Worm (Caenorhabditis elegans): ENCODE data around the gene F28F9.2.

The F28F9.2 gene

DNA sequence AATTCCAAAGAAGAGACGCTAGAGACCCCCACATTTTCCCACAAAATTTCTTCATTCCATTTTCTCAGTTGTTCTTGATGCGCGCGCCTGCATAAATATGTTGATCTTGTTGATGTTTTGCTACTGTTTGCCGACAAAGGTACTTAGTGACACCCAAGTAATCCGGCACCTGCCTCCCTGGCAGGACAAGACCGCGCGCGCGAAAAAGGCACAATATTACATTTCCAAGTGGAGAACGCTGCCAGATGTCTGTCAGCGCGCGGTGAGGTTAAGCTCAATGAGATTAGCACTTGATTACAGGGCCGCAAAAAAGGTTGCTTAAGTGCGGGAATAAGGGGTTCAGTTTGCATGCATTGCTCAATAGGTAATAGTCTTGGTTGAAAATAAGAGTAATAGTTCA is 2.1 kb downstream of the F28F9.2 start:
- TF ChIP-seq aly-1 (tag; optimal IDR thresholded peaks at IDR 0.05) (no peak), ceh-36 (tag; optimal IDR thresholded peaks at IDR 0.05) (peak; percentile 47)

ce11 chrIV:3843019-3843527 is 3.6 kb downstream of the F28F9.2 start:
- TF ChIP-seq hnd-1 (tag; optimal IDR thresholded peaks at IDR 0.05) (no peak), ceh-36 (tag; optimal IDR thresholded peaks at IDR 0.05) (peak; percentile 43)

- TF ChIP-seq hmg-4 (GFP tag; optimal IDR thresholded peaks at IDR 0.05) (peak; percentile 24), hmbx-1 (tag; optimal IDR thresholded peaks at IDR 0.05) (no peak)
Measured at ce11 chrIV:3844004-3844403, 4.5 kb downstream of the F28F9.2 start.

DNA sequence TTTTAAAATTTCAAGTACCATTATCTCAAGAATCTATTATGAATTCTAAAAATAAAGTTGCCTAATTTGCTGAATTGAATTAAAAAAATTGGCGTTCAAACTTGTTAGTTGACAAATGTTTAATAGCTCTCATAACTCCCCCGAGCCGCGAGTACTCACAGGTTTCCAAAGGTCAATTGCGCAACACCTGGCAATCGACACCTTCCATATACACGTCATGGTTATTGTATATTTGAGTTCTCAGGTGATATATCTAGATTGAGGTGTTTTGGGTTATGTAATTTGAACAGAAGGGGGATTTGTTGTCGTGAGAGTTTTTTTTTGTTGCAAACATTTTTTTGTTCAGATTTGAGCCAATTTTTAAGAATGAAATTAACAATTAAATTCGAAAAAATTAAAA is 5.1 kb downstream of the F28F9.2 start:
- TF ChIP-seq hmbx-1 (tag; optimal IDR thresholded peaks at IDR 0.05) (no peak), tbx-37 (GFP tag; conservative IDR thresholded peaks at IDR 0.05) (no peak), tra-4 (tag; optimal IDR thresholded peaks at IDR 0.05) (no peak), ama-1 (optimal IDR thresholded peaks at IDR 0.05) (no peak), ceh-36 (tag; optimal IDR thresholded peaks at IDR 0.05) (no peak), ceh-13 (GFP tag; optimal IDR thresholded peaks at IDR 0.05) (no peak), pes-1 (GFP tag; IDR thresholded peaks at IDR 0.05) (no peak), ets-7 (tag; optimal IDR thresholded peaks at IDR 0.05) (no peak), sea-1 (GFP tag; conservative IDR thresholded peaks at IDR 0.05) (no peak), aly-1 (tag; optimal IDR thresholded peaks at IDR 0.05) (no peak), B0310.2 (tag; optimal IDR thresholded peaks at IDR 0.05) (no peak), hnd-1 (tag; optimal IDR thresholded peaks at IDR 0.05) (no peak), hmg-4 (GFP tag; optimal IDR thresholded peaks at IDR 0.05) (no peak), scrt-1 (GFP tag; IDR thresholded peaks at IDR 0.05) (no peak), F13C5.2 (tag; optimal IDR thresholded peaks at IDR 0.05) (no peak), tbx-11 (GFP tag; IDR thresholded peaks at IDR 0.05) (no peak)

- TF ChIP-seq scrt-1 (GFP tag; IDR thresholded peaks at IDR 0.05) (no peak), F13C5.2 (tag; optimal IDR thresholded peaks at IDR 0.05) (no peak), hnd-1 (tag; optimal IDR thresholded peaks at IDR 0.05) (no peak), B0310.2 (tag; optimal IDR thresholded peaks at IDR 0.05) (no peak), ama-1 (optimal IDR thresholded peaks at IDR 0.05) (no peak), sea-1 (GFP tag; conservative IDR thresholded peaks at IDR 0.05) (no peak), flt-1 (GFP tag; IDR thresholded peaks at IDR 0.05) (no peak), tbx-37 (GFP tag; conservative IDR thresholded peaks at IDR 0.05) (no peak), ets-7 (tag; optimal IDR thresholded peaks at IDR 0.05) (no peak), tra-4 (tag; optimal IDR thresholded peaks at IDR 0.05) (no peak), pes-1 (GFP tag; IDR thresholded peaks at IDR 0.05) (no peak), ceh-13 (GFP tag; optimal IDR thresholded peaks at IDR 0.05) (no peak), hmbx-1 (tag; optimal IDR thresholded peaks at IDR 0.05) (no peak), aly-1 (tag; optimal IDR thresholded peaks at IDR 0.05) (no peak), tbx-11 (GFP tag; IDR thresholded peaks at IDR 0.05) (no peak), hmg-4 (GFP tag; optimal IDR thresholded peaks at IDR 0.05) (no peak), ceh-36 (tag; optimal IDR thresholded peaks at IDR 0.05) (no peak)
Measured at ce11 chrIV:3847489-3847888, 8.0 kb downstream of the F28F9.2 start.

- TF ChIP-seq hnd-1 (tag; optimal IDR thresholded peaks at IDR 0.05), result no peak
- no peak for TF ChIP-seq hmg-4 (GFP tag; optimal IDR thresholded peaks at IDR 0.05)
Measured at ce11 chrIV:3848985-3849384, 9.5 kb downstream of the F28F9.2 start.

DNA sequence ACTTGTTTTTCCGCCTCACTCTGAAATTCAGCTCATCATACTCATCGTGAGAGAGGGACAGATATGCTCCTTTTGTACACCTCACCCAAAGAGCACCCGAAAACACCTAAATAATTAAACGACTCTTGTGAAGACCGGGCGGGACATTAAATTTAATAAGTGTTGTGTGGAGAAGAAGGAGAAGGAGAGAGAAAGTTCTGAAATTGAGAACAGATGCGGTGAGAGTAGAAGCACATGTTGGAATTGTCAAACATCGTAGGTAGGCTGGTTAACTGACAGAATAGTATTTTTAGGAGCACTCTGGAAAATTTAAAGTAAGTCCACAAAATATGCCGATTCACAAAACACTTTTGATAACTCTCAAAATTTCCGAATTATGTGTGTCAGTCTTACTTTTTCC is 14.0 kb downstream of the F28F9.2 start:
- no peak for TF ChIP-seq flt-1 (GFP tag; IDR thresholded peaks at IDR 0.05)
- no peak for TF ChIP-seq pes-1 (GFP tag; IDR thresholded peaks at IDR 0.05)
- TF ChIP-seq hmg-4 (GFP tag; optimal IDR thresholded peaks at IDR 0.05), result no peak
- TF ChIP-seq F13C5.2 (tag; optimal IDR thresholded peaks at IDR 0.05), result no peak
- no peak for TF ChIP-seq ceh-36 (tag; optimal IDR thresholded peaks at IDR 0.05)
- TF ChIP-seq ama-1 (optimal IDR thresholded peaks at IDR 0.05), result no peak
- no peak for TF ChIP-seq tra-4 (tag; optimal IDR thresholded peaks at IDR 0.05)
- TF ChIP-seq ets-7 (tag; optimal IDR thresholded peaks at IDR 0.05), result no peak
- no peak for TF ChIP-seq scrt-1 (GFP tag; IDR thresholded peaks at IDR 0.05)
- no peak for TF ChIP-seq hnd-1 (tag; optimal IDR thresholded peaks at IDR 0.05)
- no peak for TF ChIP-seq tbx-37 (GFP tag; conservative IDR thresholded peaks at IDR 0.05)
- no peak for TF ChIP-seq B0310.2 (tag; optimal IDR thresholded peaks at IDR 0.05)
- TF ChIP-seq ceh-13 (GFP tag; optimal IDR thresholded peaks at IDR 0.05), result no peak
- TF ChIP-seq sea-1 (GFP tag; conservative IDR thresholded peaks at IDR 0.05), result no peak
- TF ChIP-seq tbx-11 (GFP tag; IDR thresholded peaks at IDR 0.05), result no peak
- TF ChIP-seq hmbx-1 (tag; optimal IDR thresholded peaks at IDR 0.05), result no peak

DNA sequence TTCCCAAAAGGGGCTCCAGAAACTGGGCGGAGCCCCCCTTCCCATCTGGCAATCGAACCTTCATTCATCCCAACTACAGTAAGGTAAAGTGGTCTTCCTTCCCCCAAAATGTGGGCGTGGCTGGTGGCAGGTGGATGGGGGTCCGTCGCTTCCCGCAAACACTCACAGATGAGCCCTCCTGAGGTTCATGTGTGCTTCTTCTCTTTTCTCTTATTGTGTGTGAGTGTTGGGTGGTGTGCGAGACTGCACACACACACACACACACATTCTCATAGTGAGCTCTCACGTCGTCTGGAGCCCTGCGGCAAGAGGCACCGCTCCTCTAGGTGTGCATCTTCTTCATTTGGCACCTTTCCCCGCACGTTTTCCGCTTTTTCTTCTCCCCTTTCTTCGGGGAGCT is 15.1 kb downstream of the F28F9.2 start:
- TF ChIP-seq tra-4 (tag; optimal IDR thresholded peaks at IDR 0.05) (no peak), sea-1 (GFP tag; conservative IDR thresholded peaks at IDR 0.05) (no peak), ceh-36 (tag; optimal IDR thresholded peaks at IDR 0.05) (no peak), aly-1 (tag; optimal IDR thresholded peaks at IDR 0.05) (peak; percentile 20), ama-1 (optimal IDR thresholded peaks at IDR 0.05) (no peak)

DNA sequence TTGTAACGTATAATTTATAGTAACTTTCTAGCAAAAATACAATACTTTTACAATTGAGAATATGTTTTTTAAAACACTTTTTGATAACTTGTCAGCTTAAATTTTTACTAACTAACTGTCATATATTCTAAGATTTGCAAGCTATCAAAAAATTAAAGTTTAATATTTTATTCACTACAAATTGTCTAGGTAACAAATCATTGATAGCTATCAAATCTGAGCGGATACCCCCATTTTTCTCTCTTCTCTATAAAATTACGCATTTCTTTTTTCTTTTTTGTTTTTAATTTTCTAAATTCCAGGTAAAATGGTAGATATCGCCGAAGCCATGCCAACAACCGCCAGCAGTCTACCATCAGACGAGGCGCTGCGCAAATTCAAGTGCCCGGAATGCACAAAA is 16.0 kb downstream of the F28F9.2 start, which contains the start of gene zag-1:
zag-1 (plus strand) TSS at position 301 of the 400 bp plus-strand sequence.
- TF ChIP-seq tra-4 (tag; optimal IDR thresholded peaks at IDR 0.05), result no peak
- no peak for TF ChIP-seq hmbx-1 (tag; optimal IDR thresholded peaks at IDR 0.05)
- no peak for TF ChIP-seq ceh-36 (tag; optimal IDR thresholded peaks at IDR 0.05)
- TF ChIP-seq F13C5.2 (tag; optimal IDR thresholded peaks at IDR 0.05), result no peak
- no peak for TF ChIP-seq hnd-1 (tag; optimal IDR thresholded peaks at IDR 0.05)
- no peak for TF ChIP-seq tbx-37 (GFP tag; conservative IDR thresholded peaks at IDR 0.05)
- no peak for TF ChIP-seq ama-1 (optimal IDR thresholded peaks at IDR 0.05)
- no peak for TF ChIP-seq ceh-13 (GFP tag; optimal IDR thresholded peaks at IDR 0.05)

Data from whole organism, early embryonic.